Fruit fly (Drosophila melanogaster) Kc167 (cell line): ENCODE results near the gene CG34303.

ENCODE experiments used
- Myc ChIP-seq: fragments of >200 bp; optimal IDR thresholded peaks from 2 replicates; lab custom pipeline; 2017; ENCODE audit warnings: missing external identifiers
- h ChIP-seq: fragments of >200 bp; optimal IDR thresholded peaks from 3 replicates; lab custom pipeline; 2018; ENCODE audit warnings: missing external identifiers
- insv ChIP-seq: fragments of >200 bp; optimal IDR thresholded peaks from 3 replicates; lab custom pipeline; 2018; ENCODE audit warnings: missing external identifiers
- psq ChIP-seq: fragments of >200 bp; optimal IDR thresholded peaks from 2 replicates; lab custom pipeline; 2017; ENCODE audit warnings: missing external identifiers

dm6 chr3R:10190084-10190782 is 38.6 kb upstream of the CG34303 start, which contains the start of gene Syn:
- no peak for TF ChIP-seq Myc (lab: Kevin White, UChicago)
- TF ChIP-seq h (lab: Kevin White, UChicago), result no peak
- no peak for TF ChIP-seq insv (lab: Kevin White, UChicago)
- TF ChIP-seq psq, result no peak
